Fruit fly (Drosophila melanogaster): ENCODE measurements around the gene viaf.

DNA sequence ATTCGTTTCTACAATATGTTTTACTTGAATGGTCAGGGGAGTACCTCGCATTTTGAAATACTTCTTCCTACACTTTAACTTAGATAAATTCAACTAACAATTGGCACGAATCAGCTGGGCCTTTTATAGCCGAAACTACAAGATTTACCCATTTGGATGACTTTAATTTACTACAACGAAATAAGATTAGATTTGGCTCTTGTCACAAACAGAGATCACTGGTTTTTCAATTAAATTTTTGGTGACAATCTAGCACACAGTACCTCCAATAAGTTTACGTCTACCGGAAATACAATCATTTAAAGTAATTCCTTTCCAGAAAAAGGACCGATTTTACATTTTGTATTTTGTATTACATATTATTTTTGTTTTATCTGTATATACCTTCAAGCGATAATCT lies 48.2 kb downstream of the viaf start, which contains the start of gene CG5883:
- TF ChIP-seq CG8478 (optimal IDR thresholded peaks at IDR 0.05) (no peak), CTCF (optimal IDR thresholded peaks at IDR 0.05) (no peak)
